Fruit fly (Drosophila melanogaster) whole organism, larva: ENCODE results near the gene org-1.
A peak's percentile ranks its signal among the peaks of the same experiment; 100 is the strongest.

Source experiments
- noc ChIP-seq: fragments of 200-800 bp; sonication (Bioruptor generic); optimal IDR thresholded peaks from 3 replicates; lab custom pipeline; 2019; ENCODE audit warnings: missing biosample characterization, mild to moderate bottlenecking, missing genetic modification characterization, moderate library complexity

Gene org-1

DNA sequence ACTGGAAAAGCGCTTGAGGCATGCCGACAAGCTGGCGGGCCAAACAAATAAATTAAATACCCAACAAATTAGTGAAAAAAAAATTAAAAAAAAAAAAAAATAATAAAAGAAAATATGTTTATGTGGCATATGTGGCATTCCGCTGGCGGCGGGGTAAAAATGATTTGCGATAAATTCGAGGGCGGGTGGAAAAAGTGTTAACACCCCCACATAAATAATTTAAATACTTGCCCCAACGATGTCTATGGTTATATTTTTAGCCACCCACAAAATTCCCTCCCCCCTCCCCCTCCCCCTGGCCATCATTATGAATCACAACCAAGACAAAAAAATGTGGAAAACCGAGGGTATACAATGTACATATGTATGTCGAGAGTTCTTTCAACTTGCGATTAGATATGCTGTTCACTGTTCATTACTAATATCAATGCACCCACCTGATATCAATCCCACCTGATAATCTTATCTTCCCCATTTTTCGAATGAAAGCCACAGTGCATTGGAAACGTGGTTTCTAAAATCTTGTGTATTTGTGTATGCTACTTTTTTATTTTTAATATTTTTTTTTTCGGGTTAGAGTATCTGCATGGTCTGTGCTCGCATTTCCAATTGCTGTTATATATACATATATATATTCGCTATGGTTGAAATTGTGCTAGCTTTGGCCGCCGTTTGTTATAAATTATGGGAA, 4.5 kb downstream of the org-1 start:
- peak; percentile 30 for TF ChIP-seq noc

DNA sequence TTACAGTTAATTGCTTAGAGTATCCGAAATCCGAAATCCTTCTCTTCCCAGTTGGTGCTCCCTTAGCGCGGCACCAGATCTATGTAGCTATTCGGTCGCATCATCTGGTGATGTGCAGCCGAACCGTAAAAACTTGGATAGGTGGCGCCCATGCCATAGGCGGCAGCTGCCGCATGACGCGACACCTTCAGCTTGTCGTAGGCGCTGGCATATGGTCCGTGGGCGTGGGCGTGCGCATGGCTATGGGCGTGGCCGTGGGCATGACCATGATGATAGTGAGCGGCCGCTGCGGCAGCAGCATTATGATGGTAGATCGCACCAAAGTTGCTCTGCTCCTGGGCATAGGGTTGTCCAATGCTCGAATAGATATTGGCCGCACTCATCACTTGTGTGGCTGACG, 6.7 kb downstream of the org-1 start:
- TF ChIP-seq noc, result no peak

DNA sequence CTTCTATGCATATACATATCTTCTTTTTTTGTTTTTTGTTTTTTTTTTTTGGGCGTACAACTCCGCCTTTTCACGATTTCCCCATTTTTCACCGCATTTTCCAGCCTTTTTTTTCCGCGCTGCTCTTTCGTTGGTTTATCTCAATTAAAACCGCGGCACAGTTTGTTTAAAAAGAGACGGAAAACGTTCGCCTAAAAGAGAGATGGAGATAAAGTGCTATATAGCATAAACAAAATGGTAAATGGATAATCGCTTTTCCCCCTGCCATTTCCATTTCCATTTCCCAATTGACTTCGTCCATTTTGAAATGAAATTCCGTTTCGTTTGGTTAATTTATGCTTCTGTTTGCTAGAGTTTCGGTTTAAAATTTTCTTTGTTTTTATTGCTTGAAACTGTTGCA, 7.7 kb downstream of the org-1 start:
- no peak for TF ChIP-seq noc

DNA sequence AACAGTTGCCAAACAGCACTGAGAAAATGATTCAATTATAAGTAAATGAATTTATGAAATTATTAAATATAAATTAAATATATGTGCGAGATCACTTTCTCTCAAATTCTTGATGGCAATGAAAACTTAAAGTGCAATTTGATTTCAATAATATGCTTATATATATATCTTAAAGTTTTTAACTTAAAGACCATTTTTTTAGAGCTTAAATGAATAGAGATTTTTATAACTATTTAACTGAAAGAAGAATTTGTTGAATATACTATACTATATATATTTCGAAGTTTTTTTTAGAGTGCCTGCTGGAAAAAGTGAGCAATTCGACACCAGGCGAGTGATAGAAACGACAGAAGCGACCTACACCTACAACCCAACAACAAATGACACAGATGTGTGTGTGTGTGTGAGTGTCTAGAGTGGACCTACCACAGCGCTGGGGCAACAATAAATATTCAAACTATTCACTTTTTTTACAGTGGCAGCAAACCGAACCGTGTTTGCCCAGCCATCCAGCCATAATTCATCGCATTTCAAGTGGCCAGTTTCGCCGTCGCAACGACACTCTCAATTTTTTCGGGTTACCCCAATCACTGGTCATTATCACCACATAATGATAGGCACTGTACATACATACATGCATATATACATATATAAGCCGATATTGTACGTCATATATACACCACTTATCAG, 9.8 kb downstream of the org-1 start:
- TF ChIP-seq noc, result no peak

DNA sequence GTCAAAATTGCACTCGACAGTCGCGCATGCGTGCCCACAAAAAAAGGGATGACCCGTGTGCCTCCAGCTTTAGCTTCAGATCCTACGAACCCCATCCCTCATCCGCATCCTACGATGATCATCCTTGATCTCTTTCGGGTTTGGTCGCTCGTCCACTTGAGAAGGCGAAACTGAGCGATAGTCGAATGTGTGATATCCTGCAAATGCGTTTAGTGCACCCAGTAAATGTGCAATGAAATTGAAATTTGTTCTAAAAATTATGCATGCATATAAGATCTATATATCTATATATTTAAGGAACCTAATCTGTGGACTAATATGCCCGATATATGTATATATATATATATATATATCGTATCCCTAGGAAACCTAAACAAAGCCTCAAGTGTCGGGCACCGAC, 10.6 kb downstream of the org-1 start:
- TF ChIP-seq noc, result no peak

DNA sequence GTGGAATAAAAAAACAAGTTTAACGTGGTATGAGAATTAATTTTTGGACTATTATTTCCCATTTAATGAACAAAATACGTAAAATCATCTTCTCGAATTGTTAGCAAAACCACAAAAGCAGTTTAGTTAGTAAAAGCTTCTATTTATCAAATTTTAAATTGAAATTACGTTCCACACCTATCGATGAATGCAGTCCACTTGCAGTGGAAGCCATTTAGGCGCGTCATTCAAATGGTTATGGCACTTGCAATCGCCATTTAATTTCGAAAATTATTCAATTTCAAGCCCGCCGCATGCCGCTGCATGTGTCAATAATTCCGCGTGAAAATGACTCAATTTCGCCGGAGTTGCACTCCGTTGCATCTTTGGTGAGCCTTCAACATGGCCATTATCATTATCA, 12.0 kb downstream of the org-1 start:
- no peak for TF ChIP-seq noc

DNA sequence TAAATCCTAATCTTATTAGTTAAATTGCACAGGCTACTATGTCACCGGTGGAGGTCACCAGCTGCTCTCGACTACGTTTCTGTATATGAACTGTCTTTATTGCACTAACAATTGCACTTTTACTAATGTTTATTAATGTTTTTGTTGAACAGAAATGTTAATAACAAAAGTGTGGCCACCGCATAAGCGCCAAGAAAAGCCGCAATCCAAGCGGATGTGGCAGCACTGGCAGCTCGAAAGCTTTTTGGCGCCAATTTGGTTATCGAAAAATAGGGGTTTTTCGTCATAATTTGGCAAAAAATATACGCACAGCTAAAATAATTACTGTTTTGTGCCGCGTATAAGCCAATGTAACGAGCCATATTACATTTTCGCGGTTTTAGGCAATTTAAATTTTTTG, 12.7 kb downstream of the org-1 start, which contains the start of gene CG12123:
CG12123 (minus strand) TSS at position 188 of the 400 bp plus-strand sequence.
- no peak for TF ChIP-seq noc

DNA sequence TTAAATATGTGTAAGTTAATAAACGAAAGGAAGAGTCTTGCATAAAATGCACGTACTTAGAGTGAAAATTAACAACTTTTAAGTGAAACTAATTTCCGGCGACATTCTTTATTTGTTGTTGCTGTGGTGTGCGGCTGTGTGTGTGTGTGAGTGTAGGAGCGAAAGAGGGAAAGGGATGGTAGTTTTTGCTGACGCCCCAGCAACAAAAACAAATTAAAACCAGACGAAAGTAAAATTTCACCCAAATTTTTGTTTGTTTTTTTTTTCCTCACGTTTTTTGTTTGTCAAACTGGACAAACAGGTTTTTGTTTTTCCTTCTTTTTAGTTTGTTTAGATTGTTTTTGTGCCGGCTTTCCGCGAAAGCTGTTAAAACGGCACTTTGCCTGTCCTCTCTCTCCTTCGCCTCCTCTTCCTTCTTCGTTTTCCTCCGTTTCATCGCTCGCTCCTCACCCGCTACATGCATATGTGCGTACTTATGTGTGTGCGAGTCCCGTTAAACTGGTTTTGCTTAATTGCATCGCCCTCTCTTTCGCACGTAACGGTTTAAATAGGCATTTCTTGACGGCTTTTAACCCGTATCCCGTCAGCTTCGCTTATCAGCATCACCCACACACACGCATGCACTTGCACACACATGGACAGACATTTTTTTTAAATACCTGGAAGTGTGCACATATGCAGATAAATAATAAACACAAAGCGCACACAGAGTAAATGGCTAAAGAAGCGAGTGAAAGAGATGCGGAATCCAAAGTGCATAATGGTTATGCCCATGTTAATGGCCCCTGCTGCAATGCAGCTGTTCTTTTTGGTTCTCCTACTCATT, 17.4 kb downstream of the org-1 start, which contains the start of gene Miga:
Miga (minus strand) TSS at position 536 of the 826 bp plus-strand sequence.
- TF ChIP-seq noc, result no peak

DNA sequence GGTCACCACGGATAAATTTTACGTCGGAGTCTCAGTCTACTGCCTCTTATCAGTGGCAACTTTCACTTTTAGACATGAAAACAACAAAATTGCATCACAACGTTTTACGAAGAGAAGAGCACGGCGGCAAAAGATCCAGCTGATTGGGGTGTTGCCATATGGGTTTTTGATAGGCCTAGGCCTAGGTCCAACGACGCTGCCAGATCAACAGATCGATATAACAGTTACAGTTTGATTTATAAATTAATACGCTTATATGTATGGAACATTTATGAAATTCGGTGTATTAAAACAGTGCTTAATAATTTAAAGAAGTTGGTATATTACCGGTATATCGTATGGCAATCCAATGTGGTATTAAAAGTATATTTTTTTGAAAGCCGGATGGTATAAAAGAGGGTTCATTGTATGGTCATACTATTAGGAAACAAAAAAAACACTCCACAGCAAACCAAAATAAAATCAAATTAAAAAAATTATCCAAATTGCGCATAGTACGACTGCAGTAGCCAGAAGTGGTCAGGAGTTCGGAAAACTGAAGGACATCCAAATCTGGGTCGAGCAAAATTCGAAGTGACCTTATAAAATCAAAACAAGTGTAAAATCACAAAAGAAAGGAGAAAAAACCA, 18.1 kb downstream of the org-1 start, which contains the start of gene CG1440:
CG1440 (plus strand) TSS at position 402 of the 629 bp plus-strand sequence.
- no peak for TF ChIP-seq noc

DNA sequence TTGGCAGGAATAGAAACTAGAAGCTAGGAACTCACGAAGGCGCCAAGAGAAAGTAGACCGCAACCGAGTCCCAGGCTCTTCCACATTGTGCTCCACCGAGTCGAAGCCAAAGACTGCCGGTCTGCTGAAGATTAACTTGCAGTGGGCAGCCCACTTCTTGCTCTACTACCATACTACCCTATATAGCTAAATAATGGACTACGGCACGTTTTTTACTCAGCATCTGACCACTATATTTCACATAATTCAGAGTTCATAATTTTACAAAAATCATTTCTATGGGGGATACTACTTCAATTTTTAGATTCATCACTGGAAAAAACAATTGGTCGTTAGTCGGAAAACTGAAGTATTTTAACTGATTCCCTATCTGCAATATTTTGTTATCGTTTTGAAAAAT, 21.2 kb downstream of the org-1 start, which contains the start of gene CG32712:
CG32712 (minus strand) TSS at position 101 of the 400 bp plus-strand sequence.
- TF ChIP-seq noc, result no peak

DNA sequence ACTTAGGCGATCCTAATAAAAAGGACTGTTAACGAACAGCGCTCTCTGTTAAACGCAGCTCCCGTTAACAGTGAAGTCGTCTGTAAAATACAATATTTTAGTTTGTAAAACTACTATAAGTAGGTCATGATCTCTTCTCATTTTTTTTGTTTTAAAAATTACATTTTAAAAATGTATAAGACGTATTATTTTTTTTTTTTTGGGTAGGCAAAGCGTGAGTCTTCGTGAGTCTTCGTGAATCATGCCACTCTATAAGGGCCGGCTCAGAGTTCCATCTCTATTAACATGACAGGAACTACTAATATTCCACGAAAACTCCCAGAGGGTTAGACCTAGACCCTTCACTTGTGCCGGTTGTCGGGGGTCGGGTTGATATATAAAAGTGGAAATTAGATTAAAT, 32.2 kb downstream of the org-1 start:
- TF ChIP-seq noc, result no peak

DNA sequence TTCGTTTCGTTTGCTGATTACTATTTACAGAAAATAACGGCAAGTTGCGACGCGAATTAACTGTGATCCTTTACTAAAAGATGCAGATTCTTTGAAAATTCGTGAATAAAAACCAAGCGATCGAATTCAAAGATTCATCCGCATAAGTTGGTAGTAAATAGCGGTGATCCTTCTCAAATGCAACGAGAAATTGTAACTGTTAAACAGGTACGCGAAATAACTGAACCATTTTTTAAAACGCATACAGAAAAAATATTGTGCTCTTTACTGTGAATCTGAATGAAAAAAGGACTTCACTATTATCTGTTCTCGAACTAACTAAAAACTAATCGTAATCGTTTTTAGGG, 33.4 kb downstream of the org-1 start:
- no peak for TF ChIP-seq noc

DNA sequence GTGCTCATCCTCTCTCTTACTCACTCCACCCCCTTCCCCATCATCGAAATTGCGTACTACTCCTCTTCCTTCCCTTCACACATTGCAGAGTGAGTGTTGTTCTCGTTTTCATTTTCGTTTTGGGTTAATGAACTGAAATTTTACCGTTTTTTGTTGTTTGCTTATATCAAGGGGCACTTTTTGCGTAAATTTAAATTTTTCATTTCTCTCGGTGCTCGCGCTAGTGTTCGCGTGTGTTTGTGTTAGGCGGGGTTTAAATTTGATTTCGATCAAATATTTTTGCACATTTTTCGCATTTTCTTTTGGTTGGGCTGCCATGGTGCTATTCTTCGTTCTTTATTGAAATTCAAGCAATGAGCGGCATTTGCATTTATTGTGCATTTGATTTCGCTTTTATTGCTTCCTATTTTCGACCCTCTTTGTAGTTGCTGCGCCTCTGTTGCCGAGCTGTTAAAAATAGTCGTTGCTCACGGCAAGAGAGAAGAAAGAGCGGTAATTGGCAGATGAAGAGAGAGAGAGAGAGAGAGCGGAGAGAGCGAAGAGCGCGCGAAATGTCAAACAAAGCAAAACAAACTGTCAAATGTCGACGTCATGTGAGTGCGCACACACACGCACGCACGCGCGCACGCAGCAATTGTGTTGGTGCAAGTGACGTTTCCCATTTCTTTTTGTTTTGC, 34.0 kb downstream of the org-1 start:
- no peak for TF ChIP-seq noc

DNA sequence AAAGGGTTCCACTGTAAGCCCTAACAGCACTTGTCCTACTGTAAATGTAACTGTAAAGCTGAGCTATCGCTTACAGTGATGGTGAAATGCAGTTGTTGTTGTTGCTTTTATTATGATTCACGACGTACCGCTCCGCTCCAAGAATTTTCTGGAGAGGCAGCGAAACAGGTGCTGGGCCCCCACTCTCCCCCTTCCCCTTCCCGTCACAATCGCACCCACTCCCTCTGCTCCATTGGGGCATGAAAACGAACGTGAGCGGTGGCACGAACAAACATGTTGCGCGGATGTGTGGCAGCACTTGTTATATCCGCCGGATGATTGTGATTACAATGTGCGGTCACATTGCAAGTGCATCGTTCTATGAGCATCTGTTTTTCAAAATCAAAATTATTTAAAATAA, 35.3 kb downstream of the org-1 start:
- TF ChIP-seq noc, result no peak

DNA sequence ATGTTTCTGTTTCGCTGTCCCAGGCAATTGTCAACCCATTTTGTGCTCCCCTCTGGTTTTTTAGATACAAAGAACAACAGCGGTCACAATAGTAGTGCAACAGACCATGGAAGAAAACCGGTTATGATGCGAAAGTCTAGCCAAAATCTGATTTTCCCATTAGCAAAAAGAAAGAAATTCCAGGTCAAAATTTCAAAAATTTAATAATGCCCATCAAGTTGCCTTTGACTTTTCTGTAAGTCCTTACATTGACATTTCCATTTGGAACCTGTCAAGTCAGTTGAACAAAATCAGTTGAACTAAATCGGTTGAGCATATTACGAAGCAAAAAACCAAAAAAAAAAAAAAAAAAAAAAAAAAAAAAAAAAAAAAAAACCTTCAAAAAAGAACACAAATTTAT, 37.9 kb downstream of the org-1 start:
- no peak for TF ChIP-seq noc

DNA sequence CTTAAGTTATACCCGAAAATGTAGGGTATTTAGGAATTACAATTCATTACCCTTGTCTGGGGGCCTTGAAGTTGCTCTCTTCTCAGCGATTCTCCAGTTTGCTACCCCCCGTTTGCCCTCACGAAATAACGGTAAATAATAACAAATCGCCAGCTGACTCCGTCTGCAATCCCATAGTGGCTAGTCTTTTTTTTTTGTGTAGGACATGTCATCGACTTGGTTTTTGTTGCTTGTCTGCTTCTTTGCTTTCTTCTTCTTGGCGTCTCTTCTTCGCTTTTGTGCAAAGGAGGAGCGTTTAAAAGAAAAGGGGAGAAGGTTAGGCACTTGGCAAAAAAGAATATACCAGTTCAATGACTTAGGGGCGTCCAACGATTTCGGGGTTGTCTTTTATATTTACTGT, 38.7 kb downstream of the org-1 start:
- TF ChIP-seq noc, result no peak
